Worm (Caenorhabditis elegans): ENCODE data around the gene T21D12.7.

T21D12.7 gene

DNA sequence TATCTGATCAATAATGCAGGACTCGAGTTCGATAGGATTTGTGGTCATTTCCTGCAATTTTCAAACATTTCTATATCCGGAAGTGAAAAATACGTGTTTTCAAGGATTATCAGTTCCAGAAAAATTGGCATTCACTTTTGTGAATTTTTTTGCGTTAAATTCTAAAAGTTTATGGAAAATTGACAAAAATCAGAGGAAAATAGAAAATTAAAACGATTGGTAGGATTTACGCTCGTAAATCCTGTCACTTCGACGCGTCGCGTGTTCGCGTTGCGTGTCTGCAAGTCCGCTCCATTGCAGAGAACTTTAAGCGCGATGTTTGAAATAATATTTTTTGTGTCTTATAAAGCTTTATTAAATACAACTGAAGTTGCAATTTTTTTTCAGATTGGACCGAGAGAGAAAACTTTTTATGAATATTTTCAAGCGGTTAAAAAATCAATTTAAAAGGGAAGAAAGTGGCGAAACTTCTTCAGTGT is 35.8 kb downstream of the T21D12.7 start, which contains the start of gene rcat-1:
TSS of gene rcat-1 (minus strand) at position 51 of the 479 bp plus-strand sequence.
- TF ChIP-seq egl-27 (tag; optimal IDR thresholded peaks at IDR 0.05): peak; percentile 8
- no peak for TF ChIP-seq nhr-77 (tag; optimal IDR thresholded peaks at IDR 0.05)
- peak; percentile 72 for TF ChIP-seq nhr-25 (tag; optimal IDR thresholded peaks at IDR 0.05)
- TF ChIP-seq nhr-6 (tag; optimal IDR thresholded peaks at IDR 0.05): no peak
- peak; percentile 94 for TF ChIP-seq gmeb-1 (tag; optimal IDR thresholded peaks at IDR 0.05)
- peak; percentile 99 for TF ChIP-seq unc-55 (GFP tag; optimal IDR thresholded peaks at IDR 0.05)
- no peak for TF ChIP-seq blmp-1 (tag; optimal IDR thresholded peaks at IDR 0.05; ENCODE audit: insufficient read depth)
- no peak for TF ChIP-seq elt-1 (tag; optimal IDR thresholded peaks at IDR 0.05)
- TF ChIP-seq nhr-21 (tag; optimal IDR thresholded peaks at IDR 0.05): peak; percentile 75
- peak; percentile 91 for TF ChIP-seq C34F6.9 (tag; optimal IDR thresholded peaks at IDR 0.05)
- TF ChIP-seq mbf-1 (tag; optimal IDR thresholded peaks at IDR 0.05): no peak
- no peak for TF ChIP-seq nhr-11 (tag; optimal IDR thresholded peaks at IDR 0.05)
- TF ChIP-seq ztf-11 (tag; optimal IDR thresholded peaks at IDR 0.05): no peak
- TF ChIP-seq lin-13 (GFP tag; optimal IDR thresholded peaks at IDR 0.05): peak; percentile 92
- TF ChIP-seq nhr-23 (tag; optimal IDR thresholded peaks at IDR 0.05): no peak
- peak; percentile 52 to 91 for TF ChIP-seq lsy-2 (tag; optimal IDR thresholded peaks at IDR 0.05)
- TF ChIP-seq ztf-4 (tag; optimal IDR thresholded peaks at IDR 0.05): peak; percentile 53
- no peak for TF ChIP-seq Y55F3AM.14 (GFP tag; optimal IDR thresholded peaks at IDR 0.05)
- TF ChIP-seq lin-39 (tag; optimal IDR thresholded peaks at IDR 0.05): no peak
- no peak for TF ChIP-seq ama-1 (optimal IDR thresholded peaks at IDR 0.05)
- TF ChIP-seq F13H6.1 (tag; optimal IDR thresholded peaks at IDR 0.05): peak; percentile 19
- TF ChIP-seq crh-2 (tag; optimal IDR thresholded peaks at IDR 0.05): peak; percentile 83
- TF ChIP-seq skn-1 (tag; optimal IDR thresholded peaks at IDR 0.05): no peak
- no peak for TF ChIP-seq alr-1 (tag; optimal IDR thresholded peaks at IDR 0.05)
- TF ChIP-seq snpc-4 (tag; optimal IDR thresholded peaks at IDR 0.05): no peak
- TF ChIP-seq sma-9 (GFP tag; optimal IDR thresholded peaks at IDR 0.05): peak; percentile 64
- no peak for TF ChIP-seq sma-9 (tag; optimal IDR thresholded peaks at IDR 0.05)
- no peak for TF ChIP-seq ztf-1 (GFP tag; conservative IDR thresholded peaks at IDR 0.05)
- peak; percentile 53 for TF ChIP-seq ceh-82 (tag; optimal IDR thresholded peaks at IDR 0.05)
- peak; percentile 63 for TF ChIP-seq sma-3 (GFP tag; optimal IDR thresholded peaks at IDR 0.05)
- no peak for TF ChIP-seq aly-2 (tag; optimal IDR thresholded peaks at IDR 0.05)
- peak; percentile 85 for TF ChIP-seq lin-11 (tag; optimal IDR thresholded peaks at IDR 0.05)
- TF ChIP-seq elt-3 (tag; optimal IDR thresholded peaks at IDR 0.05): no peak
- TF ChIP-seq nhr-10 (tag; optimal IDR thresholded peaks at IDR 0.05): no peak
- TF ChIP-seq nhr-237 (tag; optimal IDR thresholded peaks at IDR 0.05): peak; percentile 7
- TF ChIP-seq unc-62 (GFP tag; optimal IDR thresholded peaks at IDR 0.05): no peak
- TF ChIP-seq mab-5 (tag; optimal IDR thresholded peaks at IDR 0.05): peak; percentile 9
- TF ChIP-seq R02D3.7 (tag; optimal IDR thresholded peaks at IDR 0.05): no peak
- TF ChIP-seq unc-39 (tag; optimal IDR thresholded peaks at IDR 0.05): no peak
- TF ChIP-seq ceh-16 (tag; optimal IDR thresholded peaks at IDR 0.05): no peak
- TF ChIP-seq dmd-4 (tag; optimal IDR thresholded peaks at IDR 0.05): no peak
- TF ChIP-seq zag-1 (tag; optimal IDR thresholded peaks at IDR 0.05): no peak
- peak; percentile 61 for TF ChIP-seq fos-1 (tag; optimal IDR thresholded peaks at IDR 0.05)
- TF ChIP-seq peb-1 (tag; optimal IDR thresholded peaks at IDR 0.05): no peak
- peak; percentile 80 for TF ChIP-seq nhr-129 (tag; optimal IDR thresholded peaks at IDR 0.05)
- TF ChIP-seq sem-4 (tag; optimal IDR thresholded peaks at IDR 0.05): peak; percentile 44
- peak in 1 of 2 experiments; percentile 17 for TF ChIP-seq mdl-1 (tag; optimal IDR thresholded peaks at IDR 0.05)
- no peak for TF ChIP-seq nhr-12 (tag; optimal IDR thresholded peaks at IDR 0.05)
- TF ChIP-seq ZK546.5 (tag; optimal IDR thresholded peaks at IDR 0.05): peak; percentile 25
